Worm (Caenorhabditis elegans) whole organism, young adult: Measurements from ENCODE around the gene hot-1.

ENCODE experiments used
- efl-1 ChIP-seq: fragments of 150-350 bp; optimal IDR thresholded peaks from 2 replicates; lab custom pipeline; 2014; ENCODE audit warnings: missing biosample characterization, missing genetic modification reagents, missing genetic modification characterization
- nhr-90 ChIP-seq: sonication (generic microtip); optimal IDR thresholded peaks from 2 replicates; lab custom pipeline; 2016; ENCODE audit warnings: missing genotype, mild to moderate bottlenecking, missing genetic modification characterization, missing compliant biosample characterization
- ztf-3 ChIP-seq: fragments of 200-800 bp; sonication (Bioruptor generic); optimal IDR thresholded peaks from 2 replicates; lab custom pipeline; 2018; ENCODE audit warnings: mild to moderate bottlenecking, missing genetic modification characterization, missing compliant biosample characterization

- TF ChIP-seq ztf-3 (GFP tag; lab: Kevin White, UChicago) (no peak), efl-1 (GFP tag; lab: Kevin White, UChicago) (no peak), nhr-90 (tag; lab: Kevin White, UChicago) (no peak)
These were observed 37.2 kb downstream of the hot-1 start, which contains the start of gene slc-25A29 for ce11 chrV:14658131-14658530.
